Worm (Caenorhabditis elegans) whole organism, late embryonic: ENCODE data around the gene nlr-1.

Experiments
- F13H6.1 ChIP-seq: sonication (generic microtip); optimal IDR thresholded peaks from 2 replicates; lab custom pipeline; 2016; ENCODE audit warnings: missing genetic modification characterization, missing compliant biosample characterization
- ceh-19 ChIP-seq: fragments of 200-800 bp; sonication (Bioruptor generic); optimal IDR thresholded peaks from 2 replicates; lab custom pipeline; 2018; ENCODE audit warnings: mild to moderate bottlenecking, missing genetic modification characterization, missing compliant biosample characterization
- elt-4 ChIP-seq: sonication (generic microtip); optimal IDR thresholded peaks from 2 replicates; lab custom pipeline; 2016; ENCODE audit warnings: missing genetic modification characterization, missing compliant biosample characterization
- fax-1 ChIP-seq: sonication (generic microtip); optimal IDR thresholded peaks from 2 replicates; lab custom pipeline; 2016; ENCODE audit warnings: missing genotype, missing genetic modification characterization, missing compliant biosample characterization
- madf-2 ChIP-seq: sonication (generic microtip); optimal IDR thresholded peaks from 2 replicates; lab custom pipeline; 2017; ENCODE audit warnings: missing genetic modification characterization, missing compliant biosample characterization
- pha-4 ChIP-seq: fragments of 150-350 bp; optimal IDR thresholded peaks from 2 replicates; lab custom pipeline; 2018; ENCODE audit warnings: missing biosample characterization, missing genetic modification reagents, missing genetic modification characterization
- pros-1 ChIP-seq: fragments of 150-350 bp; optimal IDR thresholded peaks from 2 replicates; lab custom pipeline; 2014; ENCODE audit warnings: missing biosample characterization, missing genetic modification reagents, missing genetic modification characterization

DNA sequence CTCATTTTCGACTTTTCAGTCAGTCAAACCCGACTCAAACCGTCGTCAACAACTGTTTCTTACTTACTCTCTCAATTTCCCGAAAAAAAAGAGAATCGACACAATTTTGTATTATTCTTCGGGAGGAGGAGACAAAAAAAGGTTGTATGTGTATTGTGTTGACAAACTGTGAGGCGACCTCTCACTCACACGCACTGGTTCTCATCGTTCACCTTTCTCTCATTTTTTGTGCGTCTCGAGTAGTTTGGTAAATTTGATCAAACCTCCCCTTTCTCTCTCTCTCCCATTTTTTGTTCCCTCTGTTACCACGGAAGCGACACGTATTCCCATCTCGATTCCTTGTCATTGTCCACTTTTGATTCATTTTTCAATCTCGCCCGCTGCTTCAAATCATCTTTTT is 20.7 kb upstream of the nlr-1 start:
- TF ChIP-seq F13H6.1 (tag; lab: Kevin White, UChicago) = no peak
- no peak for TF ChIP-seq ceh-19 (GFP tag; lab: Kevin White, UChicago)
- TF ChIP-seq fax-1 = no peak
- no peak for TF ChIP-seq pros-1 (tag; lab: Kevin White, UChicago)
- no peak for TF ChIP-seq pha-4 (tag; lab: Kevin White, UChicago)
- TF ChIP-seq elt-4 (tag; lab: Kevin White, UChicago) = no peak
- TF ChIP-seq madf-2 (tag; lab: Kevin White, UChicago) = no peak
